Fruit fly (Drosophila melanogaster): ENCODE measurements around the gene CG12003.

Gene CG12003

dm6 chr3L:1565092-1565491 lies at the start of gene CG12003:
TSS of gene CG12003 (plus strand) at chr3L:1565392.
- TF ChIP-seq CG8478 (optimal IDR thresholded peaks at IDR 0.05) (no peak), Dll (optimal IDR thresholded peaks at IDR 0.05) (no peak), psq (optimal IDR thresholded peaks at IDR 0.05) (no peak), usp (GFP tag; optimal IDR thresholded peaks at IDR 0.05) (no peak), pan (optimal IDR thresholded peaks at IDR 0.05) (no peak), EcR (GFP tag; optimal IDR thresholded peaks at IDR 0.05) (no peak)

DNA sequence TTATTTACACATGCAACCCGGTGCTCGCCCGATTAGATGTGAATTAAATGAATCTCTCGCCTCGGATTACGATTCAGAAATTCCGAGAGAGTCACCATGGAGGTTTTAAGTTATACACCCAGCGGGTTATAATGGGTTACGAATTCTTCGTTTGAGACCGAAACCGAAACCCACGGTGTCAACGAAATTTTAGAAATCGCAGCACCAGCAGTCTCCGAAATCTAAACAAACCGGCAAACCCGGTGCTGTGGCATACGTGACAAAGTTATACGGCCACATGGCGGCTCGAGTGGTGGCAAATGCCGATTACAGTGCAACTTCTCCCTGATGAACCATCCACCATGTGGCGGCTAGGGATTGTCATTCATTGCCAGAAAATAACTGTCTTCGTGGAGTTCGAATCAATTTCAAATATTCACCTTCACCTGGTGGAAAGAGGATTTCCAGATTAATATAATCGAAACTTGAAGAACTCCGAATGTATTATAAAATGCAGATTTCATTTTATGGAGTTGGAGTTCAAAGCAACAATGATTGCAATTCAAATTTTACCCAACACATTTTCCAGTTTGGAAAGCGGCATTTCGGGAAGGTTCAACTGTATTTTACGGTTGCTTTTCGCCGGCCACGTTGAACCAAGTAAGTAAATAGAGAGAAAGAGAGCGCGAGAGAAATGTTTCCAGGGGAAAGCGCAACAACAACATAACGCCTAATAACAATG lies 49.2 kb upstream of the CG12003 start:
- TF ChIP-seq usp (GFP tag; optimal IDR thresholded peaks at IDR 0.05) (no peak), pan (optimal IDR thresholded peaks at IDR 0.05) (no peak), psq (optimal IDR thresholded peaks at IDR 0.05) (no peak), CG8478 (optimal IDR thresholded peaks at IDR 0.05) (no peak), EcR (GFP tag; optimal IDR thresholded peaks at IDR 0.05) (no peak), Dll (optimal IDR thresholded peaks at IDR 0.05) (no peak)

dm6 chr3L:1516631-1517273 lies 48.4 kb upstream of the CG12003 start, which contains the start of gene cue:
TSS of gene cue (minus strand) at chr3L:1517271.
- TF ChIP-seq CG8478 (optimal IDR thresholded peaks at IDR 0.05) (no peak), psq (optimal IDR thresholded peaks at IDR 0.05) (no peak)

DNA sequence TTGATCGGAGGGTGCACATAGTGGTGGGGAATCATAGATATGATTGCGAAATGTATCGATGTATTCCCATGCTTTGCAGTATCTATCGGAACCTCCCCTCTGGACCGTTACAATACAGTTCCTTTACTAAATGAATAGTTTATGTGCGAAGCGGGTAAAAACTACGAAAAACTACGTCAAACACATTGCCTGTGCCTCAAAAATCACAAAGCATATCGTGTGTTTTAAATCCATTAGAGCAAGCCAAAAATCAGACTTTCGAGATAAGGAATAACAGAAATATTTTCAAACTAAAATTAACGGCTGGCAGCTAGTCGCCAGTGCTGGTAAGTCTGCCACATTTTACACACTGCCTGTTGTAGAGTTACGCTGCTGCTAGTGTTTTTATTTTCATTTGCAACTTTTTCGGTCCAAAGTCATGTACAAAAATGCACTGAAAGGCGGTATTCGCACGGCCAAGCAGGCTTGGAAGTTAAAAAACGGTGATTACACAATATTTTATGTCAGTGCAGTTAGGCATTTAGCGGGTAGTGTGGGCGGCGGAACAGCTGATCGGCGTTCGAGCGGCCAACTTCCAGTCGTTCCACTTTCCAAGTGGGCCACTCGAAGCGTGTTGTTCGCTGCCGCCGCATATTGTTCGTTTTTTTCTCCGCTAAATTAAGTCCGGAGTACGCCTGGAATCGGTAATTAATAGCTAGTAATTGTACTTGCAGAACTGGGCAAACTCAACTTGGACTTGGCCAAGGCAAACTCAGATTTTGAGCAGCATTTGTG lies 47.7 kb upstream of the CG12003 start:
- TF ChIP-seq EcR (GFP tag; optimal IDR thresholded peaks at IDR 0.05) (no peak), Dll (optimal IDR thresholded peaks at IDR 0.05) (no peak), psq (optimal IDR thresholded peaks at IDR 0.05) (no peak), CG8478 (optimal IDR thresholded peaks at IDR 0.05) (no peak), usp (GFP tag; optimal IDR thresholded peaks at IDR 0.05) (no peak), pan (optimal IDR thresholded peaks at IDR 0.05) (no peak)

DNA sequence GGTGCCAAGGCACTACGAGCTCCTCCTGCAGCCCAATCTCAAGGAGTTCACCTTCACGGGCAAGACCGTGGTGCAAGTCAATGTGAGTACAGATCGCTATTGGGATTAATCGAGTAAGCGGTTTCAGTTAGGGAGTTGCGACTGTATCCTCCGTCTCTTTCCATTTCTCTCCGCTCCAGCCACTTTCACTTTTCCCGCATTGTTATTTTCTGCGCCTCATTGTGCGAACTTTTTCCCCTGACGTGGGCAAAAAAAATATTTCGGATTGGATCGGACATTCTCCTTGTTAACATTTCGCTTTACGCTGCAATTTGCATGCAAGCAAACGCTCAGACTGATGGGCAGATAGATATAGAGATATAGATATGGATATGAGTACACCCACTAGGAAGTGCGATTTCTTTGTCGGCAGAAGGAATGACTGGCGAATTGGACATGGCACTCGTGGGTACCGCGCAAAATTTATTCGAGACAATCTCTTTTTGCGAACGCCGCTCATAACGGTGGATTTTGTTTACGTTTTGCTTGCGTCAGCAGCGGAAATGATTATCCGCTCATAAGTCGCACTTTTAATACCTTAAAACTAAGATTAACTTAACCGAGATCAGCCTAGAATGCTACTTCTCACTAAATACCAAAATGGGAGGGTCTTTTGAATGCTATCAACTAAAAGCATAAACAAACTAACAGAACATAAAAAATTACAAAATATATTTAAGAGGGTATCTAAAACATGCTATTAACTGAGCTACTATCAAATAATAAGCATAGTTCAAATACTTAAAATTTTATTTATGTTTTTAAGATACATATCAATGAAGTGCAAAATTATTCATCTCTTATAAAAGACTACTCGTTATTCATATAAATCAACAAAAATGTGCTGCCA lies 46.2 kb upstream of the CG12003 start:
- TF ChIP-seq pan (optimal IDR thresholded peaks at IDR 0.05) (no peak), usp (GFP tag; optimal IDR thresholded peaks at IDR 0.05) (no peak), EcR (GFP tag; optimal IDR thresholded peaks at IDR 0.05) (no peak), psq (optimal IDR thresholded peaks at IDR 0.05) (no peak), Dll (optimal IDR thresholded peaks at IDR 0.05) (no peak), CG8478 (optimal IDR thresholded peaks at IDR 0.05) (no peak)

DNA sequence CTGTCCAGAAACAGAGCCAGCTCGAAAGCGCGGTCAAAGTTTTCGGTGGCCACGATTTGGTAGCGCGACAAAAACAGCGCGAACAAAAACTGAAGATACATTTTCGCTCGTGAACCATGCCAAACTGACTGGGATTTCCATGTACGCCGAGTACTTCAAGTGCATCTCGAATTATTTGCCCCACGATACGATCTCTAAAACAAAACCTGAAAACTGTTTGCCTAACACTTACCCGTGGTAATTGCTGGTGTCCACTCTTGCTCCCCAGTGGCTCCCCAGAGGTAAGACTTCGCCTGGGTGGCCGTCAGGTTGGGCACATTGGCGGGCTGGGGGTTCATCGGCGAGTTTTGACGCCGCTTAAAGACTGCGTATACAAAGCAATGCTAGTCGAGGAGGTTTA lies 34.0 kb upstream of the CG12003 start, which contains the start of gene Ir62a:
Gene Ir62a (minus strand): TSS at position 101 of the 400 bp plus-strand sequence.
- TF ChIP-seq psq (optimal IDR thresholded peaks at IDR 0.05) (no peak), EcR (GFP tag; optimal IDR thresholded peaks at IDR 0.05) (no peak), Dll (optimal IDR thresholded peaks at IDR 0.05) (no peak), CG8478 (optimal IDR thresholded peaks at IDR 0.05) (no peak), pan (optimal IDR thresholded peaks at IDR 0.05) (no peak), usp (GFP tag; optimal IDR thresholded peaks at IDR 0.05) (no peak)

DNA sequence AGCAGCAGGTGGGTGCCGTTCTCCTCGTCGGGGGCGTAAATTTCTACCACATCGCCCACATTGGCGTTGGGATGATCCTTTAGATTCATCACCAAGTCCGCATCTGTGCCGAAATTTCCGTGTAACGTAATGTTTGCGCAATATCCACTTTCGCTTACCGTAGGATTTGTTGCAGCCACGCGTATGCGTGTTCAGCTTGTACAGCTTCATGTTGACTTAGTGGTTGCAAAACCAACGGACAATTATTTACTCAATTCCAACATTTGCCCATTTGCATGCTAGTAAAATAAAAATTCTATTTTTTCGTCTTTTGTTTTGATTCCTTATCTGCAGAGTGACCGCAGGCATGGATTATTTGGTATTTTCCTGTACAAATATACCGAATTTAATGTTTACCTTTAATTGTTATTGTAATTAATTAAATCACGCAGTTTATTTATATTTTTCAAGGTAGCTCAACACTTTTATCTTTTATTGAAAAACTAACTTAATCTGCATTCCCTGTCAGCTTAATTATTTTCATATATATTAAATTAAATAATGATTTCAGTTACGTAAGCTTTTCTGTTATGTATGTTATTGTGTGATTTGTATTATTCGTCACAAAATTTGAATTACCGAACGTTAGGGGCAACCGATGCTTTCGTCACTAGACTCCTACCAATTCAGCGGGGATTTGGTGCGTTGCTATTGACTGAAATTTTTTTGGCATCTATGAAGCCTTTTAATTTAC lies 31.3 kb upstream of the CG12003 start, which contains the start of gene Iml1:
Gene Iml1 (minus strand): TSS at position 336 of the 733 bp plus-strand sequence.
- no peak for TF ChIP-seq Dll (optimal IDR thresholded peaks at IDR 0.05)
- no peak for TF ChIP-seq EcR (GFP tag; optimal IDR thresholded peaks at IDR 0.05)
- TF ChIP-seq CG8478 (optimal IDR thresholded peaks at IDR 0.05) = no peak
- TF ChIP-seq usp (GFP tag; optimal IDR thresholded peaks at IDR 0.05) = no peak
- no peak for TF ChIP-seq psq (optimal IDR thresholded peaks at IDR 0.05)
- no peak for TF ChIP-seq pan (optimal IDR thresholded peaks at IDR 0.05)

- TF ChIP-seq Dll (optimal IDR thresholded peaks at IDR 0.05) (no peak), EcR (GFP tag; optimal IDR thresholded peaks at IDR 0.05) (no peak), usp (GFP tag; optimal IDR thresholded peaks at IDR 0.05) (no peak), CG8478 (optimal IDR thresholded peaks at IDR 0.05) (no peak), psq (optimal IDR thresholded peaks at IDR 0.05) (no peak), pan (optimal IDR thresholded peaks at IDR 0.05) (no peak)
These were observed 28.5 kb upstream of the CG12003 start, which contains the start of the genes CG12091 and pns for dm6 chr3L:1536487-1537337. TSS of gene CG12091 (minus strand) at chr3L:1536835. TSS of gene pns (plus strand) at chr3L:1537137.

dm6 chr3L:1537353-1537752 lies 27.8 kb upstream of the CG12003 start:
- TF ChIP-seq pan (optimal IDR thresholded peaks at IDR 0.05) = no peak
- no peak for TF ChIP-seq CG8478 (optimal IDR thresholded peaks at IDR 0.05)
- no peak for TF ChIP-seq usp (GFP tag; optimal IDR thresholded peaks at IDR 0.05)
- TF ChIP-seq psq (optimal IDR thresholded peaks at IDR 0.05) = no peak
- TF ChIP-seq EcR (GFP tag; optimal IDR thresholded peaks at IDR 0.05) = no peak
- no peak for TF ChIP-seq Dll (optimal IDR thresholded peaks at IDR 0.05)
